Fruit fly (Drosophila melanogaster) whole organism, wandering third instar larva: ENCODE results near the gene Mur11Da.

Experiments used
- Abd-B ChIP-seq: fragments of >200 bp; optimal IDR thresholded peaks from 2 replicates; lab custom pipeline; 2017; ENCODE audit warnings: missing biosample characterization, missing genetic modification characterization
- CG32264 ChIP-seq: fragments of 200-800 bp; sonication (Bioruptor generic); optimal IDR thresholded peaks from 2 replicates; lab custom pipeline; 2016; ENCODE audit warnings: missing biosample characterization, missing genetic modification characterization
- CG9705 ChIP-seq: fragments of 200-800 bp; sonication (Bioruptor generic); optimal IDR thresholded peaks from 2 replicates; lab custom pipeline; 2018; ENCODE audit warnings: missing biosample characterization, mild to moderate bottlenecking, missing genetic modification characterization
- CrebA ChIP-seq: fragments of 200-800 bp; sonication (Bioruptor generic); optimal IDR thresholded peaks from 2 replicates; lab custom pipeline; 2016; ENCODE audit warnings: missing biosample characterization, mild to moderate bottlenecking, missing genetic modification characterization, borderline replicate concordance
- Dfd ChIP-seq: fragments of >200 bp; optimal IDR thresholded peaks from 2 replicates; lab custom pipeline; 2017; ENCODE audit warnings: missing biosample characterization, missing genetic modification characterization
- Dif ChIP-seq: fragments of 200-275, 200-300 bp; sonication (Bioruptor generic); optimal IDR thresholded peaks from 2 replicates; lab custom pipeline; 2018; ENCODE audit warnings: missing biosample characterization, missing genetic modification characterization; ENCODE audit not compliant: partially characterized antibody
- GATAd ChIP-seq: sonication (Bioruptor generic); optimal IDR thresholded peaks from 2 replicates; lab custom pipeline; 2016; ENCODE audit warnings: missing biosample characterization, missing genetic modification characterization
- HLH106 ChIP-seq: fragments of 200-800 bp; optimal IDR thresholded peaks from 3 replicates; lab custom pipeline; 2019; ENCODE audit warnings: missing biosample characterization, mild to moderate bottlenecking, missing genetic modification characterization, moderate library complexity
- Hnf4 ChIP-seq: fragments of 200-800 bp; sonication (Bioruptor generic); optimal IDR thresholded peaks from 2 replicates; lab custom pipeline; 2016; ENCODE audit warnings: missing biosample characterization, mild to moderate bottlenecking, missing genetic modification characterization
- Hr78 ChIP-seq: fragments of >200 bp; optimal IDR thresholded peaks from 2 replicates; lab custom pipeline; 2017; ENCODE audit warnings: missing biosample characterization, missing genetic modification characterization
- Hr83 ChIP-seq: fragments of 200-300 bp; sonication (Bioruptor generic); optimal IDR thresholded peaks from 2 replicates; lab custom pipeline; 2016; ENCODE audit warnings: missing biosample characterization, mild to moderate bottlenecking, missing genetic modification characterization, moderate library complexity; ENCODE audit not compliant: poor library complexity, severe bottlenecking
- Jra ChIP-seq: sonication (Bioruptor generic); optimal IDR thresholded peaks from 2 replicates; lab custom pipeline; 2016; ENCODE audit warnings: missing biosample characterization, missing genetic modification characterization
- Mio ChIP-seq: sonication (Bioruptor generic); optimal IDR thresholded peaks from 2 replicates; lab custom pipeline; 2016; ENCODE audit warnings: missing biosample characterization, missing genetic modification characterization
- Myc ChIP-seq: fragments of >200 bp; optimal IDR thresholded peaks from 2 replicates; lab custom pipeline; 2017
- N ChIP-seq: fragments of >200 bp; optimal IDR thresholded peaks from 2 replicates; lab custom pipeline; 2018; ENCODE audit warnings: missing biosample characterization, missing external identifiers, missing genetic modification characterization
- OdsH ChIP-seq: fragments of 200-800 bp; sonication (Bioruptor generic); optimal IDR thresholded peaks from 2 replicates; lab custom pipeline; 2016; ENCODE audit warnings: missing biosample characterization, mild to moderate bottlenecking, missing genetic modification characterization
- Rel ChIP-seq, 2 experiments: fragments of 200-800 bp; sonication (Bioruptor generic) in 1 of 2; optimal IDR thresholded peaks; 2 replicates in 1 of 2; 3 replicates in 1 of 2; lab custom pipeline; 2016 to 2019; ENCODE audit warnings: mild to moderate bottlenecking in 2 of 2, missing biosample characterization in 2 of 2, missing genetic modification characterization in 2 of 2, moderate library complexity in 1 of 2
- Sp1 ChIP-seq: fragments of 200-800 bp; sonication (Bioruptor generic); optimal IDR thresholded peaks from 3 replicates; lab custom pipeline; 2019; ENCODE audit warnings: missing biosample characterization, mild to moderate bottlenecking, missing genetic modification characterization, moderate library complexity
- Vsx2 ChIP-seq: fragments of 200-300, 225-300 bp; sonication (Bioruptor generic); optimal IDR thresholded peaks from 2 replicates; lab custom pipeline; 2018; ENCODE audit warnings: missing biosample characterization, missing genetic modification characterization; ENCODE audit not compliant: partially characterized antibody
- br ChIP-seq: fragments of 200-800 bp; sonication (Bioruptor generic); optimal IDR thresholded peaks from 2 replicates; lab custom pipeline; 2016; ENCODE audit warnings: missing biosample characterization, missing genetic modification characterization
- brk ChIP-seq: fragments of 200-800 bp; sonication (Bioruptor generic); optimal IDR thresholded peaks from 2 replicates; lab custom pipeline; 2016; ENCODE audit warnings: missing biosample characterization, mild to moderate bottlenecking, missing genetic modification characterization
- dl ChIP-seq, 2 experiments: fragments of 175-275, 200-275 bp in 1 of 2; fragments of 200-275 bp in 1 of 2; sonication (Bioruptor generic); optimal IDR thresholded peaks; lab custom pipeline; 2018; ENCODE audit warnings: mild to moderate bottlenecking in 2 of 2, missing biosample characterization in 2 of 2, missing genetic modification characterization in 2 of 2, moderate library complexity in 2 of 2; ENCODE audit not compliant: partially characterized antibody in 2 of 2, insufficient read depth in 1 of 2
- dmrt93B ChIP-seq: fragments of 200-800 bp; sonication (Bioruptor generic); optimal IDR thresholded peaks from 2 replicates; lab custom pipeline; 2018; ENCODE audit warnings: missing biosample characterization, mild to moderate bottlenecking, missing genetic modification characterization
- dsf ChIP-seq: sonication (Bioruptor generic); optimal IDR thresholded peaks from 2 replicates; lab custom pipeline; 2016; ENCODE audit warnings: missing biosample characterization, missing genetic modification characterization, borderline replicate concordance
- ey ChIP-seq: fragments of 200-800 bp; sonication (Bioruptor generic); optimal IDR thresholded peaks from 2 replicates; lab custom pipeline; 2016; ENCODE audit warnings: missing biosample characterization, missing genetic modification characterization
- foxo ChIP-seq, 2 experiments: fragments of 200-800 bp; sonication (Bioruptor generic); optimal IDR thresholded peaks; 2 replicates in 1 of 2; 3 replicates in 1 of 2; lab custom pipeline; 2016 to 2017; ENCODE audit warnings: missing biosample characterization in 2 of 2, missing genetic modification characterization in 2 of 2
- fru ChIP-seq: fragments of 200-800 bp; sonication (Bioruptor generic); optimal IDR thresholded peaks from 3 replicates; lab custom pipeline; 2016; ENCODE audit warnings: missing biosample characterization, mild to moderate bottlenecking, missing genetic modification characterization
- h ChIP-seq: fragments of 200-800 bp; sonication (Bioruptor generic); optimal IDR thresholded peaks from 3 replicates; lab custom pipeline; 2016; ENCODE audit warnings: missing biosample characterization, mild to moderate bottlenecking, missing genetic modification characterization
- jim ChIP-seq: fragments of 175-275, 200-325 bp; sonication (Bioruptor generic); optimal IDR thresholded peaks from 2 replicates; lab custom pipeline; 2016; ENCODE audit warnings: missing biosample characterization, mild to moderate bottlenecking, missing genetic modification characterization
- lola ChIP-seq: fragments of >200 bp; optimal IDR thresholded peaks from 2 replicates; lab custom pipeline; 2017; ENCODE audit warnings: missing biosample characterization, missing genetic modification characterization
- pan ChIP-seq: fragments of >200 bp; optimal IDR thresholded peaks from 2 replicates; lab custom pipeline; 2017
- psq ChIP-seq: fragments of 200-800 bp; sonication (Bioruptor generic); optimal IDR thresholded peaks from 3 replicates; lab custom pipeline; 2017; ENCODE audit warnings: missing biosample characterization, mild to moderate bottlenecking, missing genetic modification characterization, moderate library complexity
- rgr ChIP-seq: fragments of 200-800 bp; sonication (Bioruptor generic); optimal IDR thresholded peaks from 3 replicates; lab custom pipeline; 2016; ENCODE audit warnings: missing biosample characterization, mild to moderate bottlenecking, missing genetic modification characterization
- sage ChIP-seq: fragments of 200-800 bp; sonication (Bioruptor generic); optimal IDR thresholded peaks from 2 replicates; lab custom pipeline; 2016; ENCODE audit warnings: missing biosample characterization, mild to moderate bottlenecking, missing genetic modification characterization
- sv ChIP-seq: fragments of 200-800 bp; sonication (Bioruptor generic); optimal IDR thresholded peaks from 3 replicates; lab custom pipeline; 2016; ENCODE audit warnings: missing biosample characterization, missing genetic modification characterization
- tai ChIP-seq: sonication (Bioruptor generic); optimal IDR thresholded peaks from 2 replicates; lab custom pipeline; 2016; ENCODE audit warnings: missing biosample characterization, missing genetic modification characterization
- usp ChIP-seq: fragments of >200 bp; optimal IDR thresholded peaks from 2 replicates; lab custom pipeline; 2017; ENCODE audit warnings: missing biosample characterization, missing genetic modification characterization
- woc ChIP-seq: sonication (Bioruptor generic); optimal IDR thresholded peaks from 2 replicates; lab custom pipeline; 2016; ENCODE audit warnings: missing biosample characterization, mild to moderate bottlenecking, missing genetic modification characterization

Gene Mur11Da

DNA sequence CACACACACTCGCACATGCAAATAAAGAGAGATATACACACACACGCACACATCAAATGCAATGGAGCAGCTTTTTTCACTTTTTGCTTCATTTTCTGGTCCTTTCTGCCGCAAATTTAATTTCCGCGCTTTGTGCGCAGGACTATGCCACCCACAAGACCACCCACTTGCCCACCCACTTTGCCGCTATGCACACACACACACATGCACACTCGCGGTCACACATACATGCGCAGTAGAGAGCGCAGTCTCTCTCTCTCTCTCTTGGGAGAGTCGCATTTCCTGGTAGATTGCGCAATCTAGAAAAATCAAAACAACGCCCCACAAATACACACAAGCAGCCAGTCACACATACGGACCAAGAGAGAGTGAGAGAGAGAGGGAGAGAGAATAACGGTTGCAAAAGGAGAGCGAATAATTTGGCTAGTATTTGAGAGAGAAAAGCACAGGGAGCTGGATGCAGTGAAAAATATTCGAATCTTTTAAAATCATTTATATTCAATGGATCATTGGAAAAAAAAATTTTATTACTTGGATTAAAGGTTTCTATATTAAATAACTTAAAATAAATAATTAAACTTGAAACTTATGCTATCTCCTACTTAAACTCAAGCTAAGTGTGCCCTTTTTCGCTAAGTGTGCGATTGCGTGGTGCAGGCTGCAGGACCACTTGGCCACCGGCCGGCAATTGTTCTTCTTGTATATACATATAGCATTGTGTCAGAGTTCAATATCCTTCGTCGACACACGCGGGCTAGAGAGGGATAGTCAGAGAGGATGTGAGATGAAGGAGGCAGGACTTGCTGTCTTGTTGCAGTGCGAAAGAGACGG lies 42.0 kb upstream of the Mur11Da start:
- no peak for TF ChIP-seq Myc (lab: Kevin White, UChicago)
- no peak for TF ChIP-seq sage (GFP tag; lab: Kevin White, UChicago)
- TF ChIP-seq ey (GFP tag; lab: Kevin White, UChicago) = no peak
- peak; percentile 12 for TF ChIP-seq OdsH (GFP tag; lab: Kevin White, UChicago)
- no peak for TF ChIP-seq Hr83 (GFP tag; lab: Kevin White, UChicago)
- peak; percentile 1 for TF ChIP-seq h (GFP tag; lab: Kevin White, UChicago)
- TF ChIP-seq Rel (GFP tag; optimal IDR thresholded peaks at IDR 0.05; lab: Kevin White, UChicago) = no peak
- TF ChIP-seq Rel (tag; optimal IDR thresholded peaks at IDR 0.05; lab: Kevin White, UChicago) = no peak
- no peak for TF ChIP-seq Dif (GFP tag; lab: Kevin White, UChicago)
- TF ChIP-seq CG32264 = no peak
- no peak for TF ChIP-seq usp (GFP tag; lab: Kevin White, UChicago)
- TF ChIP-seq Hr78 (GFP tag; lab: Kevin White, UChicago) = no peak
- no peak for TF ChIP-seq woc (GFP tag; lab: Kevin White, UChicago)
- TF ChIP-seq dmrt93B (GFP tag; lab: Kevin White, UChicago) = no peak
- no peak for TF ChIP-seq Vsx2 (GFP tag; lab: Kevin White, UChicago)
- TF ChIP-seq br (GFP tag; lab: Kevin White, UChicago) = no peak
- TF ChIP-seq GATAd = no peak
- no peak for TF ChIP-seq jim
- peak; percentile 23 for TF ChIP-seq psq (GFP tag; lab: Kevin White, UChicago)
- TF ChIP-seq fru (GFP tag; lab: Kevin White, UChicago) = peak; percentile 53
- TF ChIP-seq Sp1 = peak; percentile 44
- no peak for TF ChIP-seq CG9705 (GFP tag; lab: Kevin White, UChicago)
- no peak for TF ChIP-seq Hnf4 (GFP tag; lab: Kevin White, UChicago)
- no peak for TF ChIP-seq dsf (GFP tag; lab: Kevin White, UChicago)
- peak in 1 of 2 experiments; percentile 61 for TF ChIP-seq foxo (GFP tag; optimal IDR thresholded peaks at IDR 0.05; lab: Kevin White, UChicago)
- no peak for TF ChIP-seq tai (GFP tag; lab: Kevin White, UChicago)
- peak; percentile 13 for TF ChIP-seq sv (GFP tag; lab: Kevin White, UChicago)
- no peak for TF ChIP-seq brk
- TF ChIP-seq Mio (GFP tag; lab: Kevin White, UChicago) = no peak
- TF ChIP-seq CrebA (GFP tag; lab: Kevin White, UChicago) = no peak
- no peak for TF ChIP-seq Abd-B
- TF ChIP-seq HLH106 = peak; percentile 30
- peak; percentile 37 for TF ChIP-seq Dfd (GFP tag; lab: Kevin White, UChicago)
- no peak for TF ChIP-seq dl (GFP tag; optimal IDR thresholded peaks at IDR 0.05; lab: Kevin White, UChicago; ENCODE audit: insufficient read depth in 1 of 2, partially characterized antibody in 2 of 2)
- no peak for TF ChIP-seq lola
- TF ChIP-seq pan (lab: Kevin White, UChicago) = no peak
- no peak for TF ChIP-seq Jra (GFP tag; lab: Kevin White, UChicago)
- TF ChIP-seq rgr (GFP tag; lab: Kevin White, UChicago) = no peak
- TF ChIP-seq N = no peak

- TF ChIP-seq pan (lab: Kevin White, UChicago) = no peak
Measured at dm6 chrX:12927612-12928011, 40.1 kb upstream of the Mur11Da start.
